Fruit fly (Drosophila melanogaster): ENCODE measurements around the gene CG2991.

CG2991 gene

DNA sequence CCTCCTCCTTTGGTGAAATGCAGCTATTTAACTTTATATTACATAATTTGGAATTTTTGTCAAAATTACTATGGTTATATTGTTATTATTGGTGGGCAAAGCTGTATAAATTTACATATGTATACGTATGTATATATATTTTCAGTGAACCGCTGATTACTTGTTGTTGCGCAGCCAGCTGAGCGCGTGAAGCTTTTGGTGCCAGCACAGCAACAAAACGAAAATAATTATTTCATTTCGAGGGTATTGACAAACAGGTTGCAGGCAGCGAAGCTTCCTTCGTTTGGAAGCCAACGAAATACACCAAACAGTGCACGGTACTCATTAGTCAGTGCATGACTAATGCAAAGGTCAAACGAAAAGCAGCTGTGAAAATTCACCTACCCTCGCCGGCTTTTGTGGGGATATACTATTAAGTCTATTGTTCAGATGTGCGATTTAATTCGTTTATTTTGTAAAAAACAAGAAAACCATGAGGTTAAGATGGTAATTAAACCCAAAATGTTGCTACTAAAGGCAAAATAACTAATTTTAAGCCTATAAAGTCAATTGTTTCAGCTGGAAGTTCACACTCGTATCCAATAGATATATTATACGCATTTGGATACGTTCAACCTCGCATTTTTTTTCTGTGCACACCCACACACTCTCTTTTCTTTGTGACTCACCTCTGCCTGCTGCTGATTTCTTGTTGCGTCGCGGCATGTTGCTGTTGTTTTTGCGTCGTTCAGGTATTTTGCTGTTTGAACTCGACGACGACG is 16.2 kb downstream of the CG2991 start (continued):
- TF ChIP-seq CG15601 (tag; optimal IDR thresholded peaks at IDR 0.05) = no peak
- no peak for TF ChIP-seq Tbp (GFP tag; optimal IDR thresholded peaks at IDR 0.05)
- TF ChIP-seq Abd-B (GFP tag; optimal IDR thresholded peaks at IDR 0.05) = no peak
- no peak for TF ChIP-seq CG4730 (GFP tag; IDR thresholded peaks at IDR 0.05)
- TF ChIP-seq CG10979 (tag; optimal IDR thresholded peaks at IDR 0.05) = peak; percentile 31
- no peak for TF ChIP-seq repo (GFP tag; optimal IDR thresholded peaks at IDR 0.05)
- TF ChIP-seq caup (GFP tag; optimal IDR thresholded peaks at IDR 0.05; ENCODE audit: severe bottlenecking) = peak; percentile 30
- TF ChIP-seq Rfx (GFP tag; IDR thresholded peaks at IDR 0.05) = peak; percentile 58
- no peak for TF ChIP-seq ara (GFP tag; IDR thresholded peaks at IDR 0.05)
- no peak for TF ChIP-seq CG7928 (GFP tag; optimal IDR thresholded peaks at IDR 0.05)
- peak; percentile 6 for TF ChIP-seq zen (tag; optimal IDR thresholded peaks at IDR 0.05)
- no peak for TF ChIP-seq Blimp-1 (GFP tag; optimal IDR thresholded peaks at IDR 0.05)
- no peak for TF ChIP-seq CG14860 (GFP tag; IDR thresholded peaks at IDR 0.05; ENCODE audit: partially characterized antibody)
- no peak for TF ChIP-seq Dek (tag; optimal IDR thresholded peaks at IDR 0.05)
- no peak for TF ChIP-seq fd64A (GFP tag; optimal IDR thresholded peaks at IDR 0.05)
- TF ChIP-seq bowl (GFP tag; IDR thresholded peaks at IDR 0.05) = no peak
- TF ChIP-seq CG10321 (GFP tag; IDR thresholded peaks at IDR 0.05) = no peak
- TF ChIP-seq Camta (GFP tag; optimal IDR thresholded peaks at IDR 0.05) = no peak
- peak; percentile 6 for TF ChIP-seq CG13624 (GFP tag; optimal IDR thresholded peaks at IDR 0.05)
- no peak for TF ChIP-seq p53 (GFP tag; optimal IDR thresholded peaks at IDR 0.05)
- TF ChIP-seq CG12744 (GFP tag; optimal IDR thresholded peaks at IDR 0.05) = no peak
- TF ChIP-seq CG1602 (GFP tag; optimal IDR thresholded peaks at IDR 0.05) = no peak
- peak; percentile 4 for TF ChIP-seq Antp (GFP tag; optimal IDR thresholded peaks at IDR 0.05)
- no peak for TF ChIP-seq Jarid2 (GFP tag; optimal IDR thresholded peaks at IDR 0.05)
- no peak for TF ChIP-seq CG3838 (GFP tag; optimal IDR thresholded peaks at IDR 0.05)
- TF ChIP-seq dmrt11E (tag; optimal IDR thresholded peaks at IDR 0.05) = no peak
- no peak for TF ChIP-seq CG18476 (GFP tag; optimal IDR thresholded peaks at IDR 0.05)
- TF ChIP-seq sima (GFP tag; optimal IDR thresholded peaks at IDR 0.05) = no peak
- no peak for TF ChIP-seq CG13287 (GFP tag; IDR thresholded peaks at IDR 0.05; ENCODE audit: partially characterized antibody)
- TF ChIP-seq CG11695 (GFP tag; IDR thresholded peaks at IDR 0.05) = 0 out of 3 replicates have a peak, but pooled peaks have one; percentile 49
- TF ChIP-seq Dp (GFP tag; optimal IDR thresholded peaks at IDR 0.05) = no peak
- peak; percentile 39 for TF ChIP-seq CG11504 (tag; optimal IDR thresholded peaks at IDR 0.05)
- TF ChIP-seq CG34224 (GFP tag; IDR thresholded peaks at IDR 0.05; ENCODE audit: partially characterized antibody) = no peak
- TF ChIP-seq chm (GFP tag; IDR thresholded peaks at IDR 0.05) = 0 out of 2 replicates have a peak, but pooled peaks have one; percentile 29
- peak; percentile 14 for TF ChIP-seq CG4424 (GFP tag; optimal IDR thresholded peaks at IDR 0.05)
- TF ChIP-seq maf-S (GFP tag; optimal IDR thresholded peaks at IDR 0.05) = no peak
- peak; percentile 51 for TF ChIP-seq CG2120 (GFP tag; optimal IDR thresholded peaks at IDR 0.05)
- TF ChIP-seq CG16779 (GFP tag; IDR thresholded peaks at IDR 0.05) = no peak
- TF ChIP-seq twi (tag; optimal IDR thresholded peaks at IDR 0.05) = no peak
- TF ChIP-seq Drgx (GFP tag; IDR thresholded peaks at IDR 0.05) = peak; percentile 30; the same call in 1 of the 2 replicates
- no peak for TF ChIP-seq HLH54F (GFP tag; optimal IDR thresholded peaks at IDR 0.05)
- TF ChIP-seq CG12219 (GFP tag; optimal IDR thresholded peaks at IDR 0.05) = no peak
- no peak for TF ChIP-seq CG6813 (GFP tag; optimal IDR thresholded peaks at IDR 0.05)
- peak; percentile 20 for TF ChIP-seq CG7556 (GFP tag; optimal IDR thresholded peaks at IDR 0.05)
- no peak for TF ChIP-seq CG2202 (tag; optimal IDR thresholded peaks at IDR 0.05)
- TF ChIP-seq Neu2 (GFP tag; optimal IDR thresholded peaks at IDR 0.05; ENCODE audit: borderline replicate concordance) = no peak
- TF ChIP-seq tin (GFP tag; optimal IDR thresholded peaks at IDR 0.05) = peak; percentile 39
- no peak for TF ChIP-seq lbe (GFP tag; optimal IDR thresholded peaks at IDR 0.05)
- TF ChIP-seq CG6791 (GFP tag; IDR thresholded peaks at IDR 0.05; ENCODE audit: partially characterized antibody) = no peak

Measured in whole organism, embryonic.